Worm (Caenorhabditis elegans): Measurements from ENCODE around the gene rimb-1.

rimb-1 gene

ce11 chrIII:1856175-1856574 is 68.0 kb downstream of the rimb-1 start:
- TF ChIP-seq him-1 (tag; optimal IDR thresholded peaks at IDR 0.05) (no peak), F33H1.4 (GFP tag; IDR thresholded peaks at IDR 0.05) (no peak), bed-1 (GFP tag; IDR thresholded peaks at IDR 0.05) (no peak), F55B11.4 (tag; optimal IDR thresholded peaks at IDR 0.05; ENCODE audit: borderline replicate concordance, insufficient read depth) (no peak), hmg-1.2 (GFP tag; IDR thresholded peaks at IDR 0.05) (no peak), ceh-58 (GFP tag; IDR thresholded peaks at IDR 0.05) (no peak), B0261.1 (tag; optimal IDR thresholded peaks at IDR 0.05) (no peak), Y67H2A.10 (GFP tag; conservative IDR thresholded peaks at IDR 0.05) (no peak), rcor-1 (GFP tag; IDR thresholded peaks at IDR 0.05) (no peak), pha-4 (tag; optimal IDR thresholded peaks at IDR 0.05) (no peak), F10E7.11 (tag; optimal IDR thresholded peaks at IDR 0.05) (no peak), hlh-26 (GFP tag; conservative IDR thresholded peaks at IDR 0.05) (no peak), ZK185.1 (tag; optimal IDR thresholded peaks at IDR 0.05; ENCODE audit: poor library complexity, severe bottlenecking) (no peak), mxl-1 (tag; optimal IDR thresholded peaks at IDR 0.05) (no peak)

ce11 chrIII:1856679-1857078 is 68.5 kb downstream of the rimb-1 start:
- no peak for TF ChIP-seq let-526 (GFP tag; IDR thresholded peaks at IDR 0.05)
- no peak for TF ChIP-seq repo-1 (tag; optimal IDR thresholded peaks at IDR 0.05)
- no peak for TF ChIP-seq unc-62 (GFP tag; optimal IDR thresholded peaks at IDR 0.05)
- no peak for TF ChIP-seq akir-1 (GFP tag; optimal IDR thresholded peaks at IDR 0.05)
- no peak for TF ChIP-seq madf-8 (GFP tag; conservative IDR thresholded peaks at IDR 0.05)
- no peak for TF ChIP-seq B0035.1 (tag; optimal IDR thresholded peaks at IDR 0.05)
- TF ChIP-seq let-607 (tag; optimal IDR thresholded peaks at IDR 0.05) = no peak
- no peak for TF ChIP-seq nhr-120 (GFP tag; IDR thresholded peaks at IDR 0.05)
- TF ChIP-seq rcor-1 (GFP tag; IDR thresholded peaks at IDR 0.05) = no peak
- no peak for TF ChIP-seq snpc-4 (GFP tag; optimal IDR thresholded peaks at IDR 0.05)
- TF ChIP-seq snpc-4 (tag; optimal IDR thresholded peaks at IDR 0.05) = no peak

Measured in whole organism, young adult.